Worm (Caenorhabditis elegans): Measurements from ENCODE around the gene agt-1.

DNA sequence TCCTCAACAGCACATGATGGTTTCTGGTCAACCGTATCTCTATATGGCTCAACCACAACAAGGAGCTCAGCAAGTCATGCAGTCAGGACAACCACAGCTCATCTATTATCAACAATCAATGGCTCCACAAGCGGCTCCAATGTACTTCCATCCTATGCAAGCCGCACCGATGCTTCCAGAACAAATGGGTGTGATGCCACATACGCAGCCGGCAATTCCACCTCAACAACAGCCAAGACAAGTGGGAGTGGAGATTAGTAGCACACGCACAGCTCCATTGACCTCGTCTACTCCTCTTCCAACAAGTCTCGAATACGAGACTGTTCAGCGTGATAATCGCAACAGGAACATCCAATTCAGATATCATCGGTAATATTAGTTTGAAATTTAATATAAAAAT, 15.2 kb downstream of the agt-1 start:
- TF ChIP-seq unc-62 (GFP tag; optimal IDR thresholded peaks at IDR 0.05) (no peak), B0019.2 (GFP tag; conservative IDR thresholded peaks at IDR 0.05) (no peak), rpc-1 (optimal IDR thresholded peaks at IDR 0.05) (no peak), rpc-1 (tag; optimal IDR thresholded peaks at IDR 0.05) (no peak), lir-1 (GFP tag; conservative IDR thresholded peaks at IDR 0.05) (no peak), let-526 (GFP tag; IDR thresholded peaks at IDR 0.05) (no peak), hlh-12 (tag; optimal IDR thresholded peaks at IDR 0.05) (no peak), dpff-1 (tag; optimal IDR thresholded peaks at IDR 0.05) (no peak), ztf-25 (GFP tag; IDR thresholded peaks at IDR 0.05) (no peak), egrh-3 (GFP tag; IDR thresholded peaks at IDR 0.05) (no peak), mxl-1 (tag; optimal IDR thresholded peaks at IDR 0.05) (no peak), nfya-1 (tag; optimal IDR thresholded peaks at IDR 0.05; ENCODE audit: borderline replicate concordance, insufficient read depth) (no peak), let-607 (tag; optimal IDR thresholded peaks at IDR 0.05) (no peak), attf-5 (GFP tag; optimal IDR thresholded peaks at IDR 0.05) (no peak)
